Worm (Caenorhabditis elegans) whole organism, L4 larva: ENCODE measurements around the gene let-711.

Experiments used
- fkh-10 ChIP-seq: fragments of 150-350 bp; optimal IDR thresholded peaks from 2 replicates; lab custom pipeline; 2014; ENCODE audit warnings: missing biosample characterization, missing genetic modification reagents, missing genetic modification characterization
- jun-1 ChIP-seq: fragments of 150-350 bp; optimal IDR thresholded peaks from 2 replicates; lab custom pipeline; 2014; ENCODE audit warnings: missing biosample characterization, missing genetic modification reagents, missing genetic modification characterization
- lin-15B ChIP-seq: fragments of 150-350 bp; sonication (generic microtip); optimal IDR thresholded peaks from 3 replicates; lab custom pipeline; 2014; ENCODE audit warnings: missing biosample characterization, missing genetic modification characterization
- nhr-237 ChIP-seq: sonication (generic microtip); optimal IDR thresholded peaks from 2 replicates; lab custom pipeline; 2017; ENCODE audit warnings: missing biosample characterization, missing genetic modification characterization

ce11 chrIII:6970744-6971143, 24.2 kb downstream of the let-711 start:
- TF ChIP-seq lin-15B (tag; lab: Kevin White, UChicago) (no peak), nhr-237 (tag; lab: Kevin White, UChicago) (no peak), fkh-10 (GFP tag; lab: Kevin White, UChicago) (no peak), jun-1 (tag; lab: Kevin White, UChicago) (no peak)
